Fruit fly (Drosophila melanogaster) whole organism, pupa: ENCODE measurements around the gene CG12640.

Experiments used
- CG13204 ChIP-seq: fragments of 200-800 bp; sonication (Bioruptor generic); optimal IDR thresholded peaks from 2 replicates; lab custom pipeline; 2018; ENCODE audit warnings: missing biosample characterization, mild to moderate bottlenecking, missing genetic modification characterization, moderate library complexity
- CG15710 ChIP-seq: fragments of 200-800 bp; sonication (Bioruptor generic); optimal IDR thresholded peaks from 2 replicates; lab custom pipeline; 2018; ENCODE audit warnings: missing biosample characterization, mild to moderate bottlenecking, missing genetic modification characterization, moderate library complexity
- CG17806 ChIP-seq: fragments of 200-800 bp; sonication (Bioruptor generic); optimal IDR thresholded peaks from 2 replicates; lab custom pipeline; 2018; ENCODE audit warnings: missing biosample characterization, mild to moderate bottlenecking, missing genetic modification characterization, moderate library complexity
- CG32121 ChIP-seq: fragments of 200-800 bp; sonication (Bioruptor generic); IDR thresholded peaks from 2 replicates; pipeline ENCODE4 v1.3.6; 2022; ENCODE audit warnings: missing biosample characterization, missing genetic modification characterization
- CG34367 ChIP-seq: fragments of 200-800 bp; sonication (Bioruptor generic); optimal IDR thresholded peaks from 2 replicates; lab custom pipeline; 2018; ENCODE audit warnings: missing biosample characterization, mild to moderate bottlenecking, missing genetic modification characterization
- CG4496 ChIP-seq: fragments of 200-800 bp; sonication (Bioruptor generic); IDR thresholded peaks from 3 replicates; pipeline ENCODE4 v1.3.6; 2022; ENCODE audit warnings: missing biosample characterization, missing genetic modification characterization
- CG8301 ChIP-seq: fragments of 200-800 bp; sonication (Bioruptor generic); optimal IDR thresholded peaks from 2 replicates; lab custom pipeline; 2018; ENCODE audit warnings: missing biosample characterization, mild to moderate bottlenecking, missing genetic modification characterization
- CG9948 ChIP-seq: fragments of 200-800 bp; sonication (Bioruptor generic); optimal IDR thresholded peaks from 2 replicates; lab custom pipeline; 2018; ENCODE audit warnings: missing biosample characterization, mild to moderate bottlenecking, missing genetic modification characterization, moderate library complexity
- D1 ChIP-seq: fragments of 200-800 bp; sonication (Bioruptor generic); optimal IDR thresholded peaks from 2 replicates; lab custom pipeline; 2018; ENCODE audit warnings: missing biosample characterization, mild to moderate bottlenecking, missing genetic modification characterization, moderate library complexity
- EcR ChIP-seq: fragments of 200-800 bp; sonication (Bioruptor generic); optimal IDR thresholded peaks from 3 replicates; lab custom pipeline; 2019; ENCODE audit warnings: missing biosample characterization, missing genetic modification characterization, mild to moderate bottlenecking, moderate library complexity, missing genetic modification reagents
- Ets98B ChIP-seq: fragments of 200-800 bp; sonication (Bioruptor generic); IDR thresholded peaks from 2 replicates; pipeline ENCODE4 v1.3.6; 2022; ENCODE audit warnings: missing biosample characterization, missing genetic modification characterization
- Snoo ChIP-seq: fragments of 200-800 bp; sonication (Bioruptor generic); optimal IDR thresholded peaks from 3 replicates; lab custom pipeline; 2017; ENCODE audit warnings: missing biosample characterization, mild to moderate bottlenecking, missing genetic modification characterization, inconsistent platforms

DNA sequence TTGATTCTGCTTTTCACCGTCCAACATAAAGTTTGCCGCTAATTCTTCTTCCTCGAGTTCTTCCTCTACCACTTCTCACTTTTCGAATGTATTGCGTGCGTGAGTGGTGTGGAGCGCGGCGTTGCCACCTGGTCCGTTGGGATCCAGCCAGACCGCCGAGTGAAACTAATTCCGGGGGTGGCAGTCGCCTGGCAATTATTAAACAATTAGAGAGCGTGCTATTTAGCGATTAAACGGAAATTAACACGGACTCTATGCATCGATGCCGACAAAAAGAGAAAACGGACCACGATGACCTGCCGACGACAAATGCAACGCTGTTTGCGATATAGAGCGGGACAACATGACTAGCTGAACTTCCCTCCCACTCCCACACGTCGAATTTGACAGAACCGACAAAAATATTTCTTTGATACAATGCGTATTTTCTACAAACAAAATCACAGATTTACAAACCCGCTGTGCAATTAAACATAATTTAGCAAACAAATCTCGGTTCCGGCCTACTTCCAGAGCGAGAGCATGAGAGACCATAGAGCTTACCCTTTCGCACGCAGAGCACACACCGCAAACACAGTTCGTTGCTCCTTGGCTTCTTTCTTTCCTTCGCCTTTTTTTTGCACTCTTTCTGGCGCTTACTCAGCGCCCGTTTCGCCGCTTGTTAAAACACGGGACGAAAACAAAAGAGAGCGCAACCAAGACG, 41.0 kb upstream of the CG12640 start, which contains the start of gene CG2889:
- TF ChIP-seq CG9948 (no peak), CG34367 (tag; lab: Kevin White, UChicago) (no peak), EcR (peak; percentile 96), CG15710 (tag; lab: Kevin White, UChicago) (no peak), D1 (no peak), Ets98B (no peak), CG13204 (GFP tag; lab: Kevin White, UChicago) (no peak), CG32121 (GFP tag; lab: Robert Waterston, UW) (no peak), Snoo (no peak), CG17806 (tag; lab: Kevin White, UChicago) (no peak), CG8301 (no peak), CG4496 (GFP tag; lab: Robert Waterston, UW) (no peak; the same call in 2 of the 3 replicates)
